Fruit fly (Drosophila melanogaster): ENCODE results near the gene Archease.

Archease gene

DNA sequence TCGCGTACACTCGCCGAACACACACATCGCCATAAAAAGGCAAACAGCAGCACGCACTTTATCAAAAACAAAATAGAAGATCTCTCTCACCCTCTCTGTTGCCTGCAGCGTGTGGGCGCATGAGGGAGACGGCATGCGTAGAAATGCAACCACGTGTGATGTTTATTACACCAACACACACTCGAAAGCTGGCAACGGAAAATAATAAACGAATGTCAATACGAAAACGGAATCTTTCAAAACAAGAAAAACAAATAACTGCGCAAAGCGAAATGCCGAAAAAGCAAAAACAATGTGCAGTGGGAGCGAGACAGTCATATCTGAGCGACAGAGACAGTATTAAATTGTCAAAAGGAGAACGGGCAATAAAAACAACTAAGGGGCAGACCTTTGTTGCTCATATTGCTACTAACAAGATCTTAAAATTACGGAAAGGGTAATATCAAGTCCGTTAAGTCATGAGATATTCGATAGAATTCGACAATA, 49.4 kb downstream of the Archease start (continued):
- TF ChIP-seq sr (GFP tag; IDR thresholded peaks at IDR 0.05) (no peak), Sox102F (GFP tag; optimal IDR thresholded peaks at IDR 0.05) (peak; percentile 56), vnd (GFP tag; IDR thresholded peaks at IDR 0.05; ENCODE audit: partially characterized antibody) (no peak), crol (GFP tag; IDR thresholded peaks at IDR 0.05) (no peak), Chrac-16 (GFP tag; optimal IDR thresholded peaks at IDR 0.05) (no peak), Poxn (GFP tag; IDR thresholded peaks at IDR 0.05) (no peak), gt (GFP tag; IDR thresholded peaks at IDR 0.05) (no peak), Doc2 (GFP tag; IDR thresholded peaks at IDR 0.05) (no peak), CG8359 (GFP tag; optimal IDR thresholded peaks at IDR 0.05; ENCODE audit: borderline replicate concordance) (peak; percentile 80), fd64A (GFP tag; optimal IDR thresholded peaks at IDR 0.05) (peak; percentile 96), Dip3 (GFP tag; optimal IDR thresholded peaks at IDR 0.05) (no peak), eve (GFP tag; optimal IDR thresholded peaks at IDR 0.05) (peak in 1 of 2 experiments; percentile 50), ham (GFP tag; IDR thresholded peaks at IDR 0.05) (no peak), toy (GFP tag; IDR thresholded peaks at IDR 0.05) (no peak), CG4424 (GFP tag; optimal IDR thresholded peaks at IDR 0.05) (no peak), Aef1 (GFP tag; IDR thresholded peaks at IDR 0.05) (no peak), CG43689 (GFP tag; IDR thresholded peaks at IDR 0.05) (no peak), Ssrp (tag; optimal IDR thresholded peaks at IDR 0.05) (no peak), CG3838 (GFP tag; optimal IDR thresholded peaks at IDR 0.05) (peak; percentile 79), ara (GFP tag; IDR thresholded peaks at IDR 0.05) (no peak), CG5953 (GFP tag; IDR thresholded peaks at IDR 0.05) (no peak), dan (GFP tag; IDR thresholded peaks at IDR 0.05) (no peak), Scr (GFP tag; IDR thresholded peaks at IDR 0.05; ENCODE audit: partially characterized antibody) (no peak), Nf-YB (GFP tag; optimal IDR thresholded peaks at IDR 0.05) (peak; percentile 69), pzg (GFP tag; optimal IDR thresholded peaks at IDR 0.05) (no peak), CG33213 (GFP tag; optimal IDR thresholded peaks at IDR 0.05) (peak; percentile 86), BtbVII (GFP tag; optimal IDR thresholded peaks at IDR 0.05) (peak; percentile 76), ems (GFP tag; optimal IDR thresholded peaks at IDR 0.05) (peak; percentile 58), Nf-YA (GFP tag; IDR thresholded peaks at IDR 0.05) (no peak), unpg (GFP tag; optimal IDR thresholded peaks at IDR 0.05) (peak; percentile 60), CG9932 (GFP tag; IDR thresholded peaks at IDR 0.05) (no peak), Side (GFP tag; optimal IDR thresholded peaks at IDR 0.05) (peak; percentile 83), CG7357 (GFP tag; IDR thresholded peaks at IDR 0.05) (no peak), gce (GFP tag; IDR thresholded peaks at IDR 0.05) (no peak), B-H2 (GFP tag; optimal IDR thresholded peaks at IDR 0.05) (peak; percentile 78), ci (GFP tag; IDR thresholded peaks at IDR 0.05) (no peak), CG34376 (GFP tag; optimal IDR thresholded peaks at IDR 0.05) (peak; percentile 87), CG9817 (tag; optimal IDR thresholded peaks at IDR 0.05) (peak; percentile 20), slp2 (GFP tag; optimal IDR thresholded peaks at IDR 0.05) (peak; percentile 44), Elba2 (GFP tag; optimal IDR thresholded peaks at IDR 0.05) (peak; percentile 7), Rx (GFP tag; IDR thresholded peaks at IDR 0.05) (no peak), CG10321 (GFP tag; IDR thresholded peaks at IDR 0.05) (no peak), en (GFP tag; optimal IDR thresholded peaks at IDR 0.05) (peak; percentile 55), CG2129 (GFP tag; IDR thresholded peaks at IDR 0.05; ENCODE audit: partially characterized antibody) (no peak), caup (GFP tag; optimal IDR thresholded peaks at IDR 0.05; ENCODE audit: severe bottlenecking) (peak; percentile 84), twi (tag; optimal IDR thresholded peaks at IDR 0.05) (peak; percentile 98), bab2 (GFP tag; optimal IDR thresholded peaks at IDR 0.05) (peak; percentile 89), CG6689 (GFP tag; IDR thresholded peaks at IDR 0.05) (no peak), CG32772 (GFP tag; IDR thresholded peaks at IDR 0.05) (no peak), NC2β (GFP tag; optimal IDR thresholded peaks at IDR 0.05) (peak; percentile 83), CG33557 (GFP tag; optimal IDR thresholded peaks at IDR 0.05) (peak; percentile 91), chm (GFP tag; IDR thresholded peaks at IDR 0.05) (no peak)
